Fruit fly (Drosophila melanogaster) whole organism, prepupa: ENCODE results near the gene CG3088.

ENCODE experiments used
- Blimp-1 ChIP-seq: fragments of 200-800 bp; sonication (Bioruptor generic); optimal IDR thresholded peaks from 3 replicates; lab custom pipeline; 2017; ENCODE audit warnings: missing biosample characterization, missing genetic modification characterization, mild to moderate bottlenecking, moderate library complexity, missing genetic modification reagents
- CG10669 ChIP-seq: fragments of 200-800 bp; sonication (Bioruptor generic); optimal IDR thresholded peaks from 3 replicates; lab custom pipeline; 2018; ENCODE audit warnings: missing biosample characterization, mild to moderate bottlenecking, missing genetic modification characterization, moderate library complexity
- CG31627 ChIP-seq: fragments of 200-800 bp; sonication (Bioruptor generic); optimal IDR thresholded peaks from 3 replicates; lab custom pipeline; 2016; ENCODE audit warnings: missing biosample characterization, missing genetic modification characterization
- CG6276 ChIP-seq: fragments of 200-800 bp; sonication (Bioruptor generic); optimal IDR thresholded peaks from 2 replicates; lab custom pipeline; 2017; ENCODE audit warnings: missing biosample characterization, mild to moderate bottlenecking, missing genetic modification characterization
- CG9139 ChIP-seq: fragments of 200-800 bp; sonication (Bioruptor generic); optimal IDR thresholded peaks from 3 replicates; lab custom pipeline; 2017; ENCODE audit warnings: missing biosample characterization, mild to moderate bottlenecking, missing genetic modification characterization
- Gug ChIP-seq: fragments of 200-800 bp; sonication (Bioruptor generic); IDR thresholded peaks from 2 replicates; pipeline ENCODE4 v1.3.6; 2022; ENCODE audit warnings: missing biosample characterization, missing genetic modification characterization
- Hr4 ChIP-seq: fragments of 200-800 bp; sonication (Bioruptor generic); optimal IDR thresholded peaks from 3 replicates; lab custom pipeline; 2016; ENCODE audit warnings: missing biosample characterization, missing genetic modification characterization
- Lpt ChIP-seq: fragments of 200-800 bp; sonication (Bioruptor generic); optimal IDR thresholded peaks from 3 replicates; lab custom pipeline; 2016; ENCODE audit warnings: missing biosample characterization, missing genetic modification characterization
- lz ChIP-seq: fragments of 200-800 bp; sonication (Bioruptor generic); optimal IDR thresholded peaks from 3 replicates; lab custom pipeline; 2016; ENCODE audit warnings: missing biosample characterization, missing genetic modification characterization
- ss ChIP-seq, 2 experiments: fragments of 200-800 bp; sonication (Bioruptor generic); optimal IDR thresholded peaks; 2 replicates in 1 of 2; 3 replicates in 1 of 2; lab custom pipeline; 2017 to 2018; ENCODE audit warnings: mild to moderate bottlenecking in 2 of 2, missing biosample characterization in 2 of 2, missing genetic modification characterization in 2 of 2, moderate library complexity in 1 of 2
- topi ChIP-seq: fragments of 200-800 bp; sonication (Bioruptor generic); optimal IDR thresholded peaks from 3 replicates; lab custom pipeline; 2016; ENCODE audit warnings: missing biosample characterization, missing genetic modification characterization

DNA sequence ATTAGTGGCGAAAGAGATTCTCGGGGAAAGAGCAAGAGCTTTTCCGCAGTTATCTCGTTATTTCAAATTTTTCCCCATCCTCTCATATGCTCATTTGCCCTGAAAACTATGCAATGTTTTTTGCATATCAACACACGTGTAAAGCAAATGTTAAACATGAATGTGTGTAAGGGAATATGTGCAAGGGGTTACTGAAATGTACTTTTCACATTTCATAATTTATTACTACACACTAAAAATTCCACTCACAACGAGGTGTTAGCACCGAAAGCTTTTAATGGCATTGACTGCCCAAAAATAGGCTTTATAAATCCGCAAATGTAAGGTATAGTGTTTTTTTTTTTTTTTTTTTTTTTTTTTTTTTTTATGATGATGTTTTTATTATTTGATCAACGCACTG is 29.5 kb downstream of the CG3088 start:
- TF ChIP-seq CG6276 (GFP tag; lab: Kevin White, UChicago) (no peak), ss (GFP tag; optimal IDR thresholded peaks at IDR 0.05; lab: Kevin White, UChicago) (no peak), lz (no peak), Gug (GFP tag; lab: Robert Waterston, UW) (no peak), topi (GFP tag; lab: Kevin White, UChicago) (no peak), CG9139 (no peak), CG10669 (no peak), CG31627 (GFP tag; lab: Kevin White, UChicago) (no peak), Hr4 (GFP tag; lab: Kevin White, UChicago) (no peak), Lpt (no peak), Blimp-1 (GFP tag; lab: Kevin White, UChicago) (no peak)
